3 worm cellular contexts compared by ENCODE assay signal in the genomic region with DNA sequence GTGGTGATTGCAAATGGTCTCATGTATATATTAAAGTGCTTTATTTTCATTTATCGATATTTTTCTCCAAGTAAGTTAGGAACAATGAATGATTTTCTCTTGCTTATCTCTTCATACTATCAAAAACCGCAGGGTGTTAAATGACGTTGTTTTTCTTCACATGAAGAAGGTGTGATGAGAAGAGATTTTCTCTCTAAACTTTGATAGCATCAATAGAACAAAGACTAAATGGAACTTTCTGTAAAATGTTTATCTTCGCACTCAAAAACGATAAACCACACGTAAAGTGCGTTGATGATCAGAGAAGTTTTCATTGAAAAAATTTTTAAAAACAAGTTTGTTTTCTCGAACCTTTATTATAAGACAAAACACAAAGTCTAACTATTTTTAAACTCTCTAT.
TF ChIP-seq lines count a peak whose summit lies in the region.

No protein-coding gene starts in this region.

TF ChIP-seq in whole organism, L1 larva, 84 proteins besides CTCF, POLR2A, EP300 and RAD21:
- peak in 5 of 6 experiments; percentile 8 to 54 (median 38) for TF ChIP-seq elt-3 (tag; optimal IDR thresholded peaks at IDR 0.05; lab: Kevin White, UChicago)
- no peak for TF ChIP-seq mep-1 (tag; optimal IDR thresholded peaks at IDR 0.05; lab: Kevin White, UChicago)
- TF ChIP-seq nhr-90 (tag; optimal IDR thresholded peaks at IDR 0.05; lab: Kevin White, UChicago; ENCODE audit: poor library complexity), result peak; percentile 29
- TF ChIP-seq nhr-85 (tag; lab: Kevin White, UChicago), result peak; percentile 86
- TF ChIP-seq lin-35 (GFP tag; optimal IDR thresholded peaks at IDR 0.05; lab: Kevin White, UChicago), result no peak
- no peak for TF ChIP-seq fkh-8 (tag; optimal IDR thresholded peaks at IDR 0.05; lab: Kevin White, UChicago)
- TF ChIP-seq nhr-19 (GFP tag; conservative IDR thresholded peaks at IDR 0.05; lab: Robert Waterston, UW), result peak; percentile 25
- peak; percentile 27 for TF ChIP-seq blmp-1 (tag; optimal IDR thresholded peaks at IDR 0.05; lab: Kevin White, UChicago)
- no peak for TF ChIP-seq efl-3 (GFP tag; optimal IDR thresholded peaks at IDR 0.05; lab: Kevin White, UChicago)
- peak; percentile 56 for TF ChIP-seq nhr-71 (tag; optimal IDR thresholded peaks at IDR 0.05; lab: Kevin White, UChicago)
- TF ChIP-seq nhr-20 (tag; optimal IDR thresholded peaks at IDR 0.05; lab: Kevin White, UChicago), result peak; percentile 65

TF ChIP-seq in whole organism, L2 larva, 48 proteins besides CTCF, POLR2A, EP300 and RAD21:
- TF ChIP-seq egl-27 (tag; optimal IDR thresholded peaks at IDR 0.05; lab: Kevin White, UChicago), result peak; percentile 17
- TF ChIP-seq nhr-21 (tag; optimal IDR thresholded peaks at IDR 0.05; lab: Kevin White, UChicago), result no peak
- peak; percentile 5 for TF ChIP-seq sma-3 (GFP tag; optimal IDR thresholded peaks at IDR 0.05; lab: Kevin White, UChicago)
- peak; percentile 51 for TF ChIP-seq blmp-1 (tag; optimal IDR thresholded peaks at IDR 0.05; lab: Kevin White, UChicago; ENCODE audit: insufficient read depth)
- TF ChIP-seq sma-9 (GFP tag; optimal IDR thresholded peaks at IDR 0.05; lab: Kevin White, UChicago), result peak; percentile 77
- TF ChIP-seq sma-9 (tag; optimal IDR thresholded peaks at IDR 0.05; lab: Kevin White, UChicago), result no peak
- TF ChIP-seq nhr-25 (tag; optimal IDR thresholded peaks at IDR 0.05; lab: Kevin White, UChicago), result peak; percentile 71
- no peak for TF ChIP-seq snpc-4 (tag; optimal IDR thresholded peaks at IDR 0.05; lab: Kevin White, UChicago)
TF ChIP-seq in whole organism, L2 larva: peak in this region for 5.

TF ChIP-seq in whole organism, L4 larva, 104 proteins besides CTCF, POLR2A, EP300 and RAD21:
- peak in 1 of 2 experiments; percentile 32 for TF ChIP-seq mdl-1 (tag; optimal IDR thresholded peaks at IDR 0.05; lab: Kevin White, UChicago)
- TF ChIP-seq nhr-28 (tag; optimal IDR thresholded peaks at IDR 0.05; lab: Kevin White, UChicago), result peak; percentile 27
- peak; percentile 18 for TF ChIP-seq nhr-48 (tag; optimal IDR thresholded peaks at IDR 0.05; lab: Kevin White, UChicago)
- no peak for TF ChIP-seq ceh-32 (tag; optimal IDR thresholded peaks at IDR 0.05; lab: Kevin White, UChicago; ENCODE audit: poor library complexity)
- no peak for TF ChIP-seq F44E2.7 (GFP tag; IDR thresholded peaks at IDR 0.05; lab: Robert Waterston, UW)
TF ChIP-seq in whole organism, L4 larva: peak in this region for 3.
